Fruit fly (Drosophila melanogaster): Measurements from ENCODE around the gene csw.

csw gene

dm6 chrX:2075846-2076377, 18.1 kb upstream of the csw start, which contains the start of gene CG4045 (continued):
- TF ChIP-seq tgo (GFP tag; IDR thresholded peaks at IDR 0.05) (no peak), CG12299 (tag; optimal IDR thresholded peaks at IDR 0.05) (no peak), ewg (GFP tag; optimal IDR thresholded peaks at IDR 0.05) (no peak), tup (GFP tag; optimal IDR thresholded peaks at IDR 0.05) (no peak), CG6654 (GFP tag; optimal IDR thresholded peaks at IDR 0.05) (no peak), phol (tag; optimal IDR thresholded peaks at IDR 0.05) (peak; percentile 14), hth (optimal IDR thresholded peaks at IDR 0.05) (no peak), p53 (GFP tag; optimal IDR thresholded peaks at IDR 0.05) (no peak), Abd-B (GFP tag; optimal IDR thresholded peaks at IDR 0.05) (no peak), slou (GFP tag; optimal IDR thresholded peaks at IDR 0.05) (no peak), CG18262 (tag; optimal IDR thresholded peaks at IDR 0.05) (peak; percentile 17), crp (GFP tag; optimal IDR thresholded peaks at IDR 0.05) (no peak), dpn (GFP tag; optimal IDR thresholded peaks at IDR 0.05) (no peak), croc (GFP tag; conservative IDR thresholded peaks at IDR 0.05) (no peak), CG31224 (GFP tag; IDR thresholded peaks at IDR 0.05) (no peak), salm (tag; optimal IDR thresholded peaks at IDR 0.05) (no peak), Hr39 (optimal IDR thresholded peaks at IDR 0.05) (no peak), ind (GFP tag; optimal IDR thresholded peaks at IDR 0.05) (no peak), CG12391 (tag; optimal IDR thresholded peaks at IDR 0.05) (peak; percentile 15), CG4328 (GFP tag; optimal IDR thresholded peaks at IDR 0.05) (no peak), MTF-1 (GFP tag; optimal IDR thresholded peaks at IDR 0.05; ENCODE audit: borderline replicate concordance) (no peak), Usf (GFP tag; optimal IDR thresholded peaks at IDR 0.05) (no peak), BEAF-32 (GFP tag; optimal IDR thresholded peaks at IDR 0.05) (peak; percentile 45), CG30020 (tag; optimal IDR thresholded peaks at IDR 0.05) (no peak), Mad (GFP tag; optimal IDR thresholded peaks at IDR 0.05) (no peak), bsh (GFP tag; optimal IDR thresholded peaks at IDR 0.05) (no peak), esg (GFP tag; conservative IDR thresholded peaks at IDR 0.05) (no peak), CG6683 (GFP tag; optimal IDR thresholded peaks at IDR 0.05) (no peak), CG9727 (GFP tag; optimal IDR thresholded peaks at IDR 0.05) (no peak), Bdp1 (GFP tag; optimal IDR thresholded peaks at IDR 0.05) (no peak), CG1602 (GFP tag; optimal IDR thresholded peaks at IDR 0.05) (no peak), Hmr (GFP tag; optimal IDR thresholded peaks at IDR 0.05) (no peak), danr (GFP tag; IDR thresholded peaks at IDR 0.05) (no peak), seq (GFP tag; IDR thresholded peaks at IDR 0.05) (no peak), D19A (tag; optimal IDR thresholded peaks at IDR 0.05) (peak; percentile 3), mld (GFP tag; IDR thresholded peaks at IDR 0.05; ENCODE audit: partially characterized antibody) (no peak), Opbp (GFP tag; IDR thresholded peaks at IDR 0.05; ENCODE audit: partially characterized antibody) (no peak), Hsf (GFP tag; optimal IDR thresholded peaks at IDR 0.05) (no peak), vfl (GFP tag; optimal IDR thresholded peaks at IDR 0.05) (no peak), CG9797 (GFP tag; optimal IDR thresholded peaks at IDR 0.05) (no peak), CG7839 (tag; optimal IDR thresholded peaks at IDR 0.05) (peak; percentile 39), Xbp1 (GFP tag; optimal IDR thresholded peaks at IDR 0.05) (no peak), Sry-β (GFP tag; optimal IDR thresholded peaks at IDR 0.05) (peak; percentile 40), shn (GFP tag; optimal IDR thresholded peaks at IDR 0.05) (no peak), CG1024 (GFP tag; IDR thresholded peaks at IDR 0.05) (no peak), CG14014 (GFP tag; IDR thresholded peaks at IDR 0.05) (no peak), ERR (GFP tag; optimal IDR thresholded peaks at IDR 0.05) (no peak), bbx (GFP tag; IDR thresholded peaks at IDR 0.05; ENCODE audit: partially characterized antibody) (no peak), cad (GFP tag; optimal IDR thresholded peaks at IDR 0.05) (no peak), unpg (GFP tag; optimal IDR thresholded peaks at IDR 0.05) (peak; percentile 13), mirr (GFP tag; optimal IDR thresholded peaks at IDR 0.05) (no peak)

All from whole organism, embryonic.